Fruit fly (Drosophila melanogaster) whole organism, prepupa: ENCODE measurements around the gene CG13806.

Source experiments
- Blimp-1 ChIP-seq: fragments of 200-800 bp; sonication (Bioruptor generic); optimal IDR thresholded peaks from 3 replicates; lab custom pipeline; 2017; ENCODE audit warnings: missing biosample characterization, missing genetic modification characterization, mild to moderate bottlenecking, moderate library complexity, missing genetic modification reagents
- CG10669 ChIP-seq: fragments of 200-800 bp; sonication (Bioruptor generic); optimal IDR thresholded peaks from 3 replicates; lab custom pipeline; 2018; ENCODE audit warnings: missing biosample characterization, mild to moderate bottlenecking, missing genetic modification characterization, moderate library complexity
- CG11294 ChIP-seq: fragments of 200-800 bp; sonication (Bioruptor generic); IDR thresholded peaks from 2 replicates; pipeline ENCODE4 v1.3.6; 2022; ENCODE audit warnings: missing biosample characterization, missing genetic modification characterization
- CG15336 ChIP-seq: fragments of 200-800 bp; sonication (Bioruptor generic); IDR thresholded peaks from 2 replicates; pipeline ENCODE4 v1.3.6; 2022; ENCODE audit warnings: missing biosample characterization, missing genetic modification characterization
- CG32006 ChIP-seq: fragments of 200-800 bp; sonication (Bioruptor generic); optimal IDR thresholded peaks from 3 replicates; lab custom pipeline; 2017; ENCODE audit warnings: missing biosample characterization, mild to moderate bottlenecking, missing genetic modification characterization
- CG34406 ChIP-seq: fragments of 200-800 bp; sonication (Bioruptor generic); optimal IDR thresholded peaks from 3 replicates; lab custom pipeline; 2016; ENCODE audit warnings: missing biosample characterization, missing genetic modification characterization
- CG6792 ChIP-seq: fragments of 200-800 bp; sonication (Bioruptor generic); optimal IDR thresholded peaks from 3 replicates; lab custom pipeline; 2016; ENCODE audit warnings: missing biosample characterization, missing genetic modification characterization
- CG6854 ChIP-seq: fragments of 200-800 bp; sonication (Bioruptor generic); optimal IDR thresholded peaks from 2 replicates; lab custom pipeline; 2017; ENCODE audit warnings: missing biosample characterization, mild to moderate bottlenecking, missing genetic modification characterization
- CG8119 ChIP-seq: fragments of 200-800 bp; sonication (Bioruptor generic); IDR thresholded peaks from 3 replicates; pipeline ENCODE4 v1.3.6; 2022; ENCODE audit warnings: missing biosample characterization, missing genetic modification characterization
- CG8319 ChIP-seq: fragments of 200-800 bp; sonication (Bioruptor generic); optimal IDR thresholded peaks from 3 replicates; lab custom pipeline; 2016; ENCODE audit warnings: missing biosample characterization, missing genetic modification characterization
- CG9139 ChIP-seq: fragments of 200-800 bp; sonication (Bioruptor generic); optimal IDR thresholded peaks from 3 replicates; lab custom pipeline; 2017; ENCODE audit warnings: missing biosample characterization, mild to moderate bottlenecking, missing genetic modification characterization
- Eip93F ChIP-seq: fragments of 200-800 bp; sonication (Bioruptor generic); optimal IDR thresholded peaks from 2 replicates; lab custom pipeline; 2016; ENCODE audit warnings: missing biosample characterization, mild to moderate bottlenecking, missing genetic modification characterization
- Ets21C ChIP-seq: fragments of 200-800 bp; sonication (Bioruptor generic); optimal IDR thresholded peaks from 3 replicates; lab custom pipeline; 2016; ENCODE audit warnings: missing biosample characterization, missing genetic modification characterization
- Ets96B ChIP-seq: fragments of 200-800 bp; optimal IDR thresholded peaks from 2 replicates; lab custom pipeline; 2019; ENCODE audit warnings: missing biosample characterization, mild to moderate bottlenecking, missing genetic modification characterization, moderate library complexity
- Hr38 ChIP-seq: sonication (Bioruptor generic); optimal IDR thresholded peaks from 2 replicates; lab custom pipeline; 2016; ENCODE audit warnings: missing biosample characterization, missing genetic modification characterization
- Hr4 ChIP-seq: fragments of 200-800 bp; sonication (Bioruptor generic); optimal IDR thresholded peaks from 3 replicates; lab custom pipeline; 2016; ENCODE audit warnings: missing biosample characterization, missing genetic modification characterization
- Lpt ChIP-seq: fragments of 200-800 bp; sonication (Bioruptor generic); optimal IDR thresholded peaks from 3 replicates; lab custom pipeline; 2016; ENCODE audit warnings: missing biosample characterization, missing genetic modification characterization
- OdsH ChIP-seq: fragments of 200-800 bp; sonication (Bioruptor generic); optimal IDR thresholded peaks from 3 replicates; lab custom pipeline; 2016; ENCODE audit warnings: missing biosample characterization, missing genetic modification characterization
- Smox ChIP-seq: fragments of 200-800 bp; sonication (Bioruptor generic); optimal IDR thresholded peaks from 3 replicates; lab custom pipeline; 2016; ENCODE audit warnings: missing biosample characterization, missing genetic modification characterization
- Sox15 ChIP-seq: fragments of 200-800 bp; sonication (Bioruptor generic); optimal IDR thresholded peaks from 3 replicates; lab custom pipeline; 2016; ENCODE audit warnings: missing biosample characterization, missing genetic modification characterization
- acj6 ChIP-seq: fragments of 200-800 bp; sonication (Bioruptor generic); optimal IDR thresholded peaks from 3 replicates; lab custom pipeline; 2016; ENCODE audit warnings: missing biosample characterization, missing genetic modification characterization
- eg ChIP-seq: fragments of 200-800 bp; sonication (Bioruptor generic); IDR thresholded peaks from 3 replicates; pipeline ENCODE4 v1.3.6; 2022; ENCODE audit warnings: missing biosample characterization, missing genetic modification characterization
- fd85E ChIP-seq: fragments of 200-800 bp; sonication (Bioruptor generic); optimal IDR thresholded peaks from 3 replicates; lab custom pipeline; 2016; ENCODE audit warnings: missing biosample characterization, missing genetic modification characterization
- fkh ChIP-seq: fragments of 200-800 bp; sonication (Bioruptor generic); optimal IDR thresholded peaks from 3 replicates; lab custom pipeline; 2017; ENCODE audit warnings: missing biosample characterization, mild to moderate bottlenecking, missing genetic modification characterization, moderate library complexity
- pdm3 ChIP-seq: fragments of 200-800 bp; sonication (Bioruptor generic); optimal IDR thresholded peaks from 3 replicates; lab custom pipeline; 2016; ENCODE audit warnings: missing biosample characterization, missing genetic modification characterization
- svp ChIP-seq: fragments of 200-800 bp; sonication (Bioruptor generic); peaks from one replicate; lab custom pipeline; 2016; ENCODE audit warnings: missing biosample characterization, missing genetic modification characterization
- vri ChIP-seq: fragments of 200-800 bp; sonication (Bioruptor generic); optimal IDR thresholded peaks from 3 replicates; lab custom pipeline; 2016; ENCODE audit warnings: missing biosample characterization, mild to moderate bottlenecking, missing genetic modification characterization

CG13806 gene

DNA sequence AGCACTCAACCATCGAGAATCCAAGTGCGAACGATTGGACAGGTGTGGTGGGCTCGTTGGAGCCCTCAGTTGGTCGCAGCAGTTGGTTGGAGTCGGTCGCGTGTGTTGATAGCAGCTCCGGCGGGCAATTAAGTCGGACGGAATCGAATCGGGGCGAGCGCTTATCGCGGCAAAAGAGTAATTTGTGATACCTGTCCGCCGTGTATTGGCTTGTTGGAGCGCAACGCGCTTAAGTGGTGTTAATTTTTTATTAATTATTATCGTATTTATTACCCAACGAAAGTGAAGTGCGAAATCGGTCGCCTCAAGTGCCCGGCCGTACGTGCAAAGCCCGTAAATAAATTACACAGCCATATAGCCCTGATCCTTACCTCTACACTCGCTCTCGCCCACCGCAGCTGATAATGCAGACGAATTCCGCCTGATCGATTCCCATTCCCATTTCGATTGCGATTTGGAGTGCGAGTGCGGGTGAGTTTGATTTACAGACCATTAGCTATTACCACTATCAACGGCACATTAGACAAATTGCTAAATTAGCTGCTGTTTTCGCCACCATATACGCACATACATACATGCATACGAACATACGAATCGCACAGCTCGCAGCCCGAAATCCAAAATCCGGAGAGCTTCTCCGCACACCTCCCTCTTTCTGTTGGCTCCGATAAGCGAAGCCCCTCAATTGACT, 28.5 kb upstream of the CG13806 start, which contains the start of gene ACXD:
Gene ACXD, plus strand, starts transcription at position 66 of the 691 bp plus-strand sequence.
- peak; percentile 78 for TF ChIP-seq svp
- no peak for TF ChIP-seq Smox
- TF ChIP-seq OdsH = no peak
- peak; percentile 46 for TF ChIP-seq vri (GFP tag; lab: Kevin White, UChicago)
- TF ChIP-seq Hr4 (GFP tag; lab: Kevin White, UChicago) = no peak
- no peak for TF ChIP-seq CG10669 (GFP tag; lab: Kevin White, UChicago)

DNA sequence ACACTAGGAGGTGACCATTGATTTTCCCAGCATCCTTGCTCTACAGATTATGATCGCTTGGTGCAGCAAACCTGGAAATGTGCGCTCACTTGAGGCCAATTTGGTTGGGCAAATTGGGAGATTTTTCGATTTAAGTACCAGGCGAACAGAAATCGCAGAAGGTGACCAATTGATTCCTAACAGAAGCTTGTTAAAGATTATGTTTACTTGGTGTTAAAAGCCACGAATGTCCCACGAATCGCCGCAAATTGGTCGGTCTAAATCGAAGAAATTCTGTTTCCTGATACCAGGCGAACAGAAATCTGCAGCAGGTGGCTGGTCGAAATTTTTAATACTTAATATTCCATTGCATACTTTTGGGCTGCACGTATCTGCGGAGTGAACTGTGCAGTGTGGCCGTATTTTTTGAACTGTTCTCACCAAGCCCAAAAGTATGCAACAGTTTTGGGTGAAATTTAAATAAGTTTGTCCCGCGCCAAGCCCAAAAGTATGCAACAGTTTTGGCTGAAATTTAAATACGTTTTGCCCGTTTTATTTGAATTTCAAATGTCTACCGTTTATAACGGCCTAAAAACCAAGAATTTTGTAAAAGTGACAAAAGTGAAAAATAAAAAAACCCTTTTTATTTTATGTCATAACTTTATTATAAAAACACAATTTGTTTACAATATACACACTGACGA, 22.2 kb upstream of the CG13806 start, which contains the start of gene CG32301:
Gene CG32301, plus strand, starts transcription at position 633 of the 683 bp plus-strand sequence.
- no peak for TF ChIP-seq CG6792
- TF ChIP-seq Blimp-1 = no peak
- 0 out of 2 replicates have a peak, but pooled peaks have one; percentile 13 for TF ChIP-seq CG15336 (GFP tag; lab: Robert Waterston, UW)
- no peak for TF ChIP-seq fd85E (GFP tag; lab: Kevin White, UChicago)
- TF ChIP-seq acj6 (GFP tag; lab: Kevin White, UChicago) = no peak
- peak; percentile 8 for TF ChIP-seq CG8319 (GFP tag; lab: Kevin White, UChicago)
- no peak for TF ChIP-seq CG6854 (GFP tag; lab: Kevin White, UChicago)
- TF ChIP-seq CG32006 (GFP tag; lab: Kevin White, UChicago) = no peak
- TF ChIP-seq Eip93F (GFP tag; lab: Kevin White, UChicago) = no peak
- TF ChIP-seq pdm3 (GFP tag; lab: Kevin White, UChicago) = no peak

DNA sequence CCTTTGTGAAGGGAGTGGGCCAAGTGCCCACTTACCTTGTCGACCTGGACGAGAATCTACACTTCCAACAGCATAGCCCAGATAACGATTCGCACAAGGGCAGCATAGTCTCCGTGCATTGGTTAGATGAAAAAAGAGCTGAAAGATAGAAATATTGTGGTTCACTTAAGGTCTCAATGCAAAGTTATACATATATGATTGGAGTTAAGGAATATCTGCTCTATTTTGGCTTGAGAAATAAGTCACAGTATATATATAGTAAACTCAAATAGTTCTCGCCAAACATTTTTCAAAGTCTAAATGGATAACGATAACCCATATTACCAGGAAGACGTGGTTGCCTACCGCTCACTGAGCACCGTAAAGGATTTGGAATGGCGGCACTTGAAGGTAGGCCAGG, 17.9 kb upstream of the CG13806 start, which contains the start of gene CG32305:
Gene CG32305, plus strand, starts transcription at position 301 of the 400 bp plus-strand sequence.
- TF ChIP-seq pdm3 (GFP tag; lab: Kevin White, UChicago) (no peak), CG9139 (GFP tag; lab: Kevin White, UChicago) (no peak), Lpt (no peak), fkh (no peak), CG34406 (GFP tag; lab: Kevin White, UChicago) (no peak), CG32006 (GFP tag; lab: Kevin White, UChicago) (no peak)

DNA sequence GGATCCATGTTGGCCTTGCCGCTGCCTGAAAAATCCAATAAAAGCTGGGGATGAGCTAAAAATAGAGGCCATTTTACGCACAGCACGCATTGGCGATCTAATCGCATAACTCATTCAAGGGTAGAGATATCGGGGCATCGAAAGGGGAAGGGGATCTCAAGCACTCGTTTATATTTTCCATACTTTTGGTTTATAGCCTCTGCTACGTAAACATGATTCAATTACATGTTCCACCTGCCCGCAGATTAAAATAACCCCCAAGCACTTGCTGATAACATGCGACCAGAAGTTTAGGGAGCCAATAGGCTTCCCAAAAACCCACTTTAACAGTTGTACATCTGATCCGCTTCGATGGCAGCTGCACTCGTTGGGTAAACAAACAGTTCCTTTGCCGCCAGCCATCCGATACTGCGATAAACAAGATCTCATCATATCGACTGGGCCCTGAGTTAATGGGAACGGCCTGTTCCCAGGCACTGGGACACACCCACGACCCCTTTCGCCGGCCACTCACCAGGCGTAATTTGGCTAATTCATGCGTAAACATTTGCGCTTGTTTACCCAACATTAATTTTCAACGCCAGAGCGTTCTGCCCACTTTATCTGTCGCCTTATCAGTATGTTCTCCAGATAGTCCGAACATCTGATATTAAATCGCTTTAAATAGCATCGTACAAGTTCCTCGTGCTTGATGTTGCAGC, 12.1 kb upstream of the CG13806 start:
- TF ChIP-seq Ets96B (tag; lab: Kevin White, UChicago) (no peak), fkh (peak; percentile 81), Sox15 (GFP tag; lab: Kevin White, UChicago) (no peak), CG6792 (no peak), CG11294 (GFP tag; lab: Robert Waterston, UW) (no peak), Ets21C (GFP tag; lab: Kevin White, UChicago) (no peak), CG6854 (GFP tag; lab: Kevin White, UChicago) (no peak), Hr38 (GFP tag; lab: Kevin White, UChicago) (no peak), Smox (no peak)
- TF ChIP-seq, all 60 proteins: peak for 1

DNA sequence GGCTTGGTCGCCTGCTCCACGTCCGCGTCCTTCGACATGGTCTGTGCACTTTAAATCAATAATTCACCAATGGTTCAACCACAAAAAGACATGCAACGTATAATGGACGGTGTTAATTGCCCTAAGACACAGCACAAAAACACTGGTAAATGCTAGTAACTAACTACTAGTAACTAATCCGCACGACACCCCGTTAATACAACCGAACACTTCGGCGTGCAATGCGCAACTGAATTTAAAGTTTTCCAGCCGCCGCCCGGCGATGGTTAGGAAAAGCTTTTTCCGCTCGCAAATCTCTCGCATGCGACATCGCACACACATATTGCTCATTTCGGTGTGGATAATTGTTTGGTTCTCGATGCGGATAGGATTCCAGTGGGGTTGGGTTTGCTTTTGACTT, 10.4 kb upstream of the CG13806 start:
- no peak for TF ChIP-seq CG6854 (GFP tag; lab: Kevin White, UChicago)
- peak; percentile 51; the same call in 2 of the 3 replicates for TF ChIP-seq eg (GFP tag; lab: Robert Waterston, UW)
- peak; percentile 20; the same call in 1 of the 2 replicates for TF ChIP-seq CG15336 (GFP tag; lab: Robert Waterston, UW)
- peak; percentile 11; the same call in 1 of the 3 replicates for TF ChIP-seq CG8119 (GFP tag; lab: Robert Waterston, UW)
